Fruit fly (Drosophila melanogaster): ENCODE data around the gene CG4198.

The CG4198 gene

DNA sequence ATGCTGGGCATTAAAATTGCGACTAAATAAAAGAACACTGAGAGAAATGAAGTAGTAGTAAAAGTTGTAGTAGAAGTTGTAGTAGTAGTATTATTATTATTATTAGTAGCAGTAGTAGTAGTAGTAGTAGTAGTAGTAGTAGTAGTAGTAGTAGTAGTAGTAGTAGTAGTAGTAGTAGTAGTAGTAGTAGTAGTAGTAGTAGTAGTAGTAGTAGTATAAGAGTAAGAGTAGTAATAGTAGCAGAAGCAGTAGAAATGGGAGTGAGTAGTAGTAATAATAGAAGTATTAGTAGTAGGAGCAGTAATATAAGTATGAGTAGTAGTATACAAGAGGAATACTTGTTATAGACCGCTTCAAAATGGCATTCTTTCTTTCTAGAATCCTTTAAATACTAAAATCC, 13.1 kb upstream of the CG4198 start:
- TF ChIP-seq Opbp (GFP tag; IDR thresholded peaks at IDR 0.05; ENCODE audit: partially characterized antibody) (no peak), CG4424 (GFP tag; optimal IDR thresholded peaks at IDR 0.05) (peak; percentile 95)

DNA sequence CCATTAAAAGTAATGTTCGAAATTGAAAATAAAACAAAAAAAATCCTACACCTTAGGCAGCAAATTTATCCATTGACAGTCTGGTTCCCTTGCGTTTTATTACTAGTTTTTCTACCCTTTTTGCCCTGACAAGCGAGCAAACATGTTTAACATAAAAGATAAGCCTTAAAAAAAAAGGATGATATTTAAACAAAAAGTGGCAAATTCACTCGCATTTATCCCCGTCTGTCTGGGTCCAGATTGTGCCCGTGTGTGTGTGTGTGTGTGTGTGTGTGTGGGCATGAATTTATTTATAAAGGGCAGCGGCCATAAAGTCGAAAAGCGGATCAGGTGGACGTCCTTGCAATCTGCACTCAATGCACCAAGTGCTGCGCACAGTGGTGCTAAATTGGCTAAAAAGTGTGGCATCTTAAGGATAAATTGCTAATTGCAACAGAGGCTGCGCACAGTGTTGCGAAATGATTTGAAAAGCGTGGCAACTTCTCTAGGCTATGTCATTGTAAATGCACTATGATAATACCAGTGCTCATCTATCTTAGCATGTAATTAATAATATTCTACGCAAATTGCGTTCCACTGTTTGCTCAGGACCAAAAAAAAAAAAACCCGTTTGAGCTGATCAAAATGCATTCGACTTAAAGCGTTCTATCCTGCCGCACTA, 12.3 kb upstream of the CG4198 start:
- no peak for TF ChIP-seq Dip2 (GFP tag; IDR thresholded peaks at IDR 0.05)
- no peak for TF ChIP-seq ssp (GFP tag; IDR thresholded peaks at IDR 0.05)
- TF ChIP-seq HmgZ (tag; optimal IDR thresholded peaks at IDR 0.05) = no peak
- no peak for TF ChIP-seq dysf (GFP tag; IDR thresholded peaks at IDR 0.05)
- no peak for TF ChIP-seq Rfx (GFP tag; IDR thresholded peaks at IDR 0.05)
- 0 out of 3 replicates have a peak, but pooled peaks have one; percentile 23 for TF ChIP-seq CG7963 (GFP tag; IDR thresholded peaks at IDR 0.05; ENCODE audit: partially characterized antibody)
- no peak for TF ChIP-seq crc (GFP tag; optimal IDR thresholded peaks at IDR 0.05)
- no peak for TF ChIP-seq lov (optimal IDR thresholded peaks at IDR 0.05)
- no peak for TF ChIP-seq lov (GFP tag; IDR thresholded peaks at IDR 0.05)
- TF ChIP-seq wek (GFP tag; optimal IDR thresholded peaks at IDR 0.05) = no peak
- TF ChIP-seq CG7745 (tag; optimal IDR thresholded peaks at IDR 0.05) = no peak
- TF ChIP-seq Hr3 (GFP tag; optimal IDR thresholded peaks at IDR 0.05) = no peak
- no peak for TF ChIP-seq CG4360 (GFP tag; IDR thresholded peaks at IDR 0.05)
- no peak for TF ChIP-seq CG6689 (GFP tag; IDR thresholded peaks at IDR 0.05)
- TF ChIP-seq esg (GFP tag; conservative IDR thresholded peaks at IDR 0.05) = no peak
- TF ChIP-seq CG12071 (GFP tag; optimal IDR thresholded peaks at IDR 0.05) = no peak
- no peak for TF ChIP-seq CG12769 (tag; optimal IDR thresholded peaks at IDR 0.05)
- no peak for TF ChIP-seq Sox102F (GFP tag; optimal IDR thresholded peaks at IDR 0.05)
- no peak for TF ChIP-seq CG7357 (GFP tag; IDR thresholded peaks at IDR 0.05)
- peak; percentile 9 for TF ChIP-seq stwl (tag; optimal IDR thresholded peaks at IDR 0.05)
- no peak for TF ChIP-seq CG6854 (GFP tag; optimal IDR thresholded peaks at IDR 0.05)
- no peak for TF ChIP-seq CG10431 (GFP tag; optimal IDR thresholded peaks at IDR 0.05)
- TF ChIP-seq CG10654 (GFP tag; optimal IDR thresholded peaks at IDR 0.05) = no peak
- TF ChIP-seq CG3847 (GFP tag; IDR thresholded peaks at IDR 0.05) = no peak
- no peak for TF ChIP-seq CG6683 (GFP tag; optimal IDR thresholded peaks at IDR 0.05)
- TF ChIP-seq MTF-1 (GFP tag; optimal IDR thresholded peaks at IDR 0.05; ENCODE audit: borderline replicate concordance) = no peak
- TF ChIP-seq Hr51 (GFP tag; optimal IDR thresholded peaks at IDR 0.05) = no peak
- no peak for TF ChIP-seq Mes4 (GFP tag; optimal IDR thresholded peaks at IDR 0.05)
- TF ChIP-seq pros (GFP tag; optimal IDR thresholded peaks at IDR 0.05) = no peak
- TF ChIP-seq crp (GFP tag; optimal IDR thresholded peaks at IDR 0.05) = no peak
- TF ChIP-seq Lpt (GFP tag; optimal IDR thresholded peaks at IDR 0.05) = no peak
- peak in 1 of 2 experiments; percentile 26 for TF ChIP-seq bsh (GFP tag; optimal IDR thresholded peaks at IDR 0.05)
- TF ChIP-seq trh (GFP tag; optimal IDR thresholded peaks at IDR 0.05) = no peak
- no peak for TF ChIP-seq CG10267 (tag; optimal IDR thresholded peaks at IDR 0.05)
- no peak for TF ChIP-seq ranshi (GFP tag; IDR thresholded peaks at IDR 0.05)
- TF ChIP-seq Tbp (GFP tag; optimal IDR thresholded peaks at IDR 0.05) = no peak
- no peak for TF ChIP-seq sd (tag; optimal IDR thresholded peaks at IDR 0.05)
- TF ChIP-seq caup (GFP tag; optimal IDR thresholded peaks at IDR 0.05; ENCODE audit: severe bottlenecking) = no peak
- peak; percentile 60 for TF ChIP-seq nom (GFP tag; optimal IDR thresholded peaks at IDR 0.05)
- TF ChIP-seq tap (tag; optimal IDR thresholded peaks at IDR 0.05) = no peak
- TF ChIP-seq pfk (GFP tag; optimal IDR thresholded peaks at IDR 0.05) = no peak
- peak; percentile 35 for TF ChIP-seq sens (GFP tag)
- no peak for TF ChIP-seq vvl (GFP tag; IDR thresholded peaks at IDR 0.05)
